Worm (Caenorhabditis elegans) whole organism, L4 larva: ENCODE data around the gene F18A1.1.

Experiments used
- F37D6.2 ChIP-seq: sonication (generic microtip); optimal IDR thresholded peaks from 2 replicates; lab custom pipeline; 2016; ENCODE audit warnings: mild to moderate bottlenecking, missing genetic modification characterization, missing compliant biosample characterization
- aly-2 ChIP-seq: sonication (generic microtip); optimal IDR thresholded peaks from 2 replicates; lab custom pipeline; 2018; ENCODE audit warnings: missing biosample characterization, missing genetic modification characterization
- ceh-28 ChIP-seq: fragments of 150-350 bp; optimal IDR thresholded peaks from 2 replicates; lab custom pipeline; 2014; ENCODE audit warnings: missing biosample characterization, missing genetic modification reagents, missing genetic modification characterization
- cey-2 ChIP-seq: sonication (generic microtip); optimal IDR thresholded peaks from 3 replicates; lab custom pipeline; 2017; ENCODE audit warnings: missing genetic modification characterization, mild to moderate bottlenecking, missing compliant biosample characterization, antibody characterized with exemption, borderline replicate concordance; ENCODE audit not compliant: insufficient read depth
- daf-19 ChIP-seq: fragments of 200-800 bp; sonication (Bioruptor generic); conservative IDR thresholded peaks from 2 replicates; pipeline ENCODE4 v1.3.6; 2022; ENCODE audit warnings: missing genetic modification characterization, missing compliant biosample characterization
- fkh-10 ChIP-seq: fragments of 150-350 bp; optimal IDR thresholded peaks from 2 replicates; lab custom pipeline; 2014; ENCODE audit warnings: missing biosample characterization, missing genetic modification reagents, missing genetic modification characterization
- fos-1 ChIP-seq: fragments of 150-350 bp; optimal IDR thresholded peaks from 2 replicates; lab custom pipeline; 2014; ENCODE audit warnings: missing biosample characterization, missing genetic modification characterization
- lin-29 ChIP-seq: fragments of 200-800 bp; sonication (Bioruptor generic); IDR thresholded peaks from 2 replicates; pipeline ENCODE4 v1.3.6; 2022; ENCODE audit warnings: missing genetic modification reagents, missing genetic modification characterization, missing compliant biosample characterization
- nhr-237 ChIP-seq: sonication (generic microtip); optimal IDR thresholded peaks from 2 replicates; lab custom pipeline; 2017; ENCODE audit warnings: missing biosample characterization, missing genetic modification characterization
- nhr-28 ChIP-seq: fragments of 150-350 bp; optimal IDR thresholded peaks from 2 replicates; lab custom pipeline; 2014; ENCODE audit warnings: missing biosample characterization, missing genetic modification characterization
- pha-4 ChIP-seq, 2 experiments: fragments of 150-350 bp in 1 of 2; fragments of 200-800 bp in 1 of 2; sonication (Bioruptor generic) in 1 of 2; IDR thresholded peaks in 1 of 2; optimal IDR thresholded peaks in 1 of 2; 2 replicates each; pipeline versions ENCODE4 v1.3.6 to Lab custom; 2014 to 2022; ENCODE audit warnings: missing genetic modification characterization in 2 of 2, missing genetic modification reagents in 2 of 2, missing biosample characterization in 1 of 2, missing compliant biosample characterization in 1 of 2
- pqm-1 ChIP-seq: sonication (generic microtip); optimal IDR thresholded peaks from 2 replicates; lab custom pipeline; 2017; ENCODE audit warnings: missing biosample characterization, missing genetic modification characterization
- spr-1 ChIP-seq: sonication (generic microtip); optimal IDR thresholded peaks from 2 replicates; lab custom pipeline; 2016; ENCODE audit warnings: mild to moderate bottlenecking, missing genetic modification characterization, missing compliant biosample characterization
- tag-97 ChIP-seq: fragments of 200-800 bp; sonication (Bioruptor generic); IDR thresholded peaks from 2 replicates; pipeline ENCODE4 v1.3.6; 2022; ENCODE audit warnings: missing genetic modification characterization, missing compliant biosample characterization

ce11 chrII:7669409-7669808, 15.3 kb upstream of the F18A1.1 start:
- TF ChIP-seq lin-29 (GFP tag; lab: Robert Waterston, UW) (no peak), spr-1 (tag; lab: Kevin White, UChicago) (no peak), fos-1 (tag; lab: Kevin White, UChicago) (no peak), tag-97 (no peak), fkh-10 (no peak), daf-19 (GFP tag; lab: Robert Waterston, UW) (no peak), pha-4 (GFP tag; IDR thresholded peaks at IDR 0.05; lab: Robert Waterston, UW) (no peak), pha-4 (tag; optimal IDR thresholded peaks at IDR 0.05; lab: Kevin White, UChicago) (no peak), nhr-28 (peak; percentile 57), pqm-1 (tag; lab: Kevin White, UChicago) (no peak), aly-2 (tag; lab: Kevin White, UChicago) (no peak), cey-2 (no peak), nhr-237 (no peak), ceh-28 (tag; lab: Kevin White, UChicago) (no peak), F37D6.2 (no peak)
